Fruit fly (Drosophila melanogaster) whole organism, embryonic: ENCODE results near the gene tmod.

ENCODE experiments used
- Abd-B ChIP-seq: fragments of 200-800 bp; sonication (Bioruptor generic); optimal IDR thresholded peaks from 2 replicates; lab custom pipeline; 2018; ENCODE audit warnings: missing biosample characterization, mild to moderate bottlenecking, missing genetic modification characterization, moderate library complexity
- Atf-2 ChIP-seq: fragments of 200-800 bp; sonication (Bioruptor generic); optimal IDR thresholded peaks from 2 replicates; lab custom pipeline; 2016; ENCODE audit warnings: missing biosample characterization, missing genetic modification characterization
- Blimp-1 ChIP-seq: fragments of 200-800 bp; sonication (Bioruptor generic); optimal IDR thresholded peaks from 3 replicates; lab custom pipeline; 2018; ENCODE audit warnings: missing biosample characterization, missing genetic modification characterization, mild to moderate bottlenecking, moderate library complexity, missing genetic modification reagents
- CG10267 ChIP-seq: fragments of 200-800 bp; sonication (Bioruptor generic); optimal IDR thresholded peaks from 2 replicates; lab custom pipeline; 2018; ENCODE audit warnings: missing biosample characterization, mild to moderate bottlenecking, missing genetic modification characterization, moderate library complexity
- CG10274 ChIP-seq: fragments of 200-800 bp; sonication (Bioruptor generic); optimal IDR thresholded peaks from 3 replicates; lab custom pipeline; 2017; ENCODE audit warnings: missing biosample characterization, mild to moderate bottlenecking, missing genetic modification characterization
- CG13123 ChIP-seq: fragments of 200-800 bp; sonication (Bioruptor generic); optimal IDR thresholded peaks from 2 replicates; lab custom pipeline; 2016; ENCODE audit warnings: missing biosample characterization, missing genetic modification characterization
- CG13424 ChIP-seq: fragments of 200-800 bp; sonication (Bioruptor generic); optimal IDR thresholded peaks from 2 replicates; lab custom pipeline; 2019; ENCODE audit warnings: missing biosample characterization, mild to moderate bottlenecking, missing genetic modification characterization, moderate library complexity
- CG15269 ChIP-seq: fragments of 200-800 bp; sonication (Bioruptor generic); optimal IDR thresholded peaks from 2 replicates; lab custom pipeline; 2018; ENCODE audit warnings: missing biosample characterization, mild to moderate bottlenecking, missing genetic modification characterization, moderate library complexity
- CG1529 ChIP-seq: fragments of 200-800 bp; sonication (Bioruptor generic); optimal IDR thresholded peaks from 3 replicates; lab custom pipeline; 2018; ENCODE audit warnings: missing biosample characterization, missing genetic modification characterization
- CG17361 ChIP-seq: fragments of 200-800 bp; sonication (Bioruptor generic); IDR thresholded peaks from 3 replicates; pipeline ENCODE4 v1.3.6; 2022; ENCODE audit warnings: missing biosample characterization, missing genetic modification characterization
- CG17802 ChIP-seq: fragments of 200-800 bp; sonication (Bioruptor generic); optimal IDR thresholded peaks from 2 replicates; lab custom pipeline; 2018; ENCODE audit warnings: missing biosample characterization, mild to moderate bottlenecking, missing genetic modification characterization, moderate library complexity
- CG18764 ChIP-seq: fragments of 200-800 bp; sonication (Bioruptor generic); optimal IDR thresholded peaks from 3 replicates; lab custom pipeline; 2016; ENCODE audit warnings: missing biosample characterization, missing genetic modification characterization
- CG3163 ChIP-seq: fragments of 200-800 bp; sonication (Bioruptor generic); optimal IDR thresholded peaks from 3 replicates; lab custom pipeline; 2016; ENCODE audit warnings: missing biosample characterization, missing genetic modification characterization
- CG32772 ChIP-seq: fragments of 200-800 bp; sonication (Bioruptor generic); IDR thresholded peaks from 2 replicates; pipeline ENCODE4 v1.3.6; 2022; ENCODE audit warnings: missing biosample characterization, missing genetic modification characterization
- CG6683 ChIP-seq: fragments of 200-800 bp; sonication (Bioruptor generic); optimal IDR thresholded peaks from 2 replicates; lab custom pipeline; 2017; ENCODE audit warnings: missing biosample characterization, mild to moderate bottlenecking, missing genetic modification characterization, missing genetic modification reagents
- CG6689 ChIP-seq: fragments of 200-800 bp; sonication (Bioruptor generic); IDR thresholded peaks from 2 replicates; pipeline ENCODE4 v1.3.6; 2022; ENCODE audit warnings: missing biosample characterization, missing genetic modification characterization
- CG8281 ChIP-seq: fragments of 200-800 bp; sonication (Bioruptor generic); optimal IDR thresholded peaks from 2 replicates; lab custom pipeline; 2018; ENCODE audit warnings: missing biosample characterization, mild to moderate bottlenecking, missing genetic modification characterization, moderate library complexity
- CG8478 ChIP-seq: fragments of >200 bp; optimal IDR thresholded peaks from 2 replicates; lab custom pipeline; 2018
- CG9817 ChIP-seq: fragments of 200-800 bp; sonication (Bioruptor generic); optimal IDR thresholded peaks from 2 replicates; lab custom pipeline; 2018; ENCODE audit warnings: missing biosample characterization, mild to moderate bottlenecking, missing genetic modification characterization, moderate library complexity
- CTCF ChIP-seq: fragments of 200-800 bp; sonication (Bioruptor generic); optimal IDR thresholded peaks from 2 replicates; lab custom pipeline; 2017; ENCODE audit warnings: missing biosample characterization, mild to moderate bottlenecking, missing genetic modification characterization, moderate library complexity
- CoRest ChIP-seq: fragments of 200-800 bp; sonication (Bioruptor generic); optimal IDR thresholded peaks from 3 replicates; lab custom pipeline; 2018; ENCODE audit warnings: missing biosample characterization, mild to moderate bottlenecking, missing genetic modification characterization, moderate library complexity
- Dad ChIP-seq: fragments of 200-800 bp; sonication (Bioruptor generic); optimal IDR thresholded peaks from 3 replicates; lab custom pipeline; 2016; ENCODE audit warnings: missing biosample characterization, missing genetic modification characterization
- Hey ChIP-seq: fragments of 200-800 bp; sonication (Bioruptor generic); optimal IDR thresholded peaks from 3 replicates; lab custom pipeline; 2018; ENCODE audit warnings: missing biosample characterization, mild to moderate bottlenecking, missing genetic modification characterization
- Hmx ChIP-seq: fragments of 200-800 bp; sonication (Bioruptor generic); optimal IDR thresholded peaks from 2 replicates; lab custom pipeline; 2016; ENCODE audit warnings: missing biosample characterization, missing genetic modification characterization
- Jarid2 ChIP-seq: fragments of 200-800 bp; sonication (Bioruptor generic); optimal IDR thresholded peaks from 3 replicates; lab custom pipeline; 2017; ENCODE audit warnings: mild to moderate bottlenecking, missing biosample characterization, missing genetic modification reagents, missing genetic modification characterization
- Med ChIP-seq: fragments of 200-800 bp; sonication (Bioruptor generic); peaks from one replicate; lab custom pipeline; 2016; ENCODE audit warnings: missing biosample characterization, missing genetic modification characterization, mild to moderate bottlenecking, inconsistent platforms, moderate library complexity
- Myb ChIP-seq: fragments of 200-800 bp; sonication (Bioruptor generic); optimal IDR thresholded peaks from 2 replicates; lab custom pipeline; 2016; ENCODE audit warnings: missing biosample characterization, missing genetic modification characterization
- Trl ChIP-seq, 3 experiments: fragments of >200 bp in 2 of 3; fragments of 200-800 bp in 1 of 3; sonication (Bioruptor generic) in 1 of 3; optimal IDR thresholded peaks; 2 replicates in 1 of 3; 3 replicates in 2 of 3; lab custom pipeline; 2016 to 2017; ENCODE audit warnings: missing biosample characterization in 1 of 3, missing genetic modification characterization in 1 of 3
- ci ChIP-seq: fragments of 200-800 bp; sonication (Bioruptor generic); IDR thresholded peaks from 3 replicates; pipeline ENCODE4 v1.3.6; 2022; ENCODE audit warnings: missing biosample characterization, missing genetic modification characterization
- dmrt99B ChIP-seq: fragments of 200-800 bp; sonication (Bioruptor generic); optimal IDR thresholded peaks from 2 replicates; lab custom pipeline; 2018; ENCODE audit warnings: missing biosample characterization, mild to moderate bottlenecking, missing genetic modification characterization, moderate library complexity
- eve ChIP-seq, 2 experiments: fragments of >200 bp; optimal IDR thresholded peaks; 2 replicates each; lab custom pipeline; 2017; ENCODE audit warnings: missing biosample characterization in 2 of 2, missing genetic modification characterization in 2 of 2
- gfzf ChIP-seq: fragments of 200-800 bp; sonication (Bioruptor generic); optimal IDR thresholded peaks from 2 replicates; lab custom pipeline; 2016; ENCODE audit warnings: missing biosample characterization, mild to moderate bottlenecking, missing genetic modification characterization, moderate library complexity
- kay ChIP-seq: fragments of 200-800 bp; sonication (Bioruptor generic); optimal IDR thresholded peaks from 2 replicates; lab custom pipeline; 2016; ENCODE audit warnings: missing biosample characterization, missing genetic modification characterization
- knrl ChIP-seq: fragments of 200-800 bp; sonication (Bioruptor generic); IDR thresholded peaks from 3 replicates; pipeline ENCODE4 v1.3.6; 2022; ENCODE audit warnings: missing biosample characterization, missing genetic modification characterization; ENCODE audit not compliant: partially characterized antibody
- mam ChIP-seq: fragments of 200-800 bp; sonication (Bioruptor generic); optimal IDR thresholded peaks from 3 replicates; lab custom pipeline; 2016; ENCODE audit warnings: missing biosample characterization, missing genetic modification characterization
- sens ChIP-seq: fragments of 200-800 bp; sonication (Bioruptor generic); peaks from one replicate; lab custom pipeline; 2016; ENCODE audit warnings: missing biosample characterization, missing genetic modification characterization
- sob ChIP-seq: fragments of 200-800 bp; sonication (Bioruptor generic); IDR thresholded peaks from 2 replicates; pipeline ENCODE4 v1.3.6; 2022; ENCODE audit warnings: missing biosample characterization, missing genetic modification characterization
- sug ChIP-seq: fragments of 200-800 bp; optimal IDR thresholded peaks from 2 replicates; lab custom pipeline; 2019; ENCODE audit warnings: missing biosample characterization, mild to moderate bottlenecking, missing genetic modification characterization, moderate library complexity

Gene tmod

dm6 chr3R:30526799-30527465, 5.5 kb upstream of the tmod start, which contains the start of gene jdp (continued):
- TF ChIP-seq CG13424 (tag; lab: Kevin White, UChicago) (no peak), dmrt99B (tag; lab: Kevin White, UChicago) (no peak), gfzf (GFP tag; lab: Kevin White, UChicago) (no peak), Hey (tag; lab: Kevin White, UChicago) (no peak), sug (no peak), CG10274 (no peak), CoRest (no peak), Blimp-1 (GFP tag; lab: Kevin White, UChicago) (peak; percentile 95), CG17361 (GFP tag; lab: Robert Waterston, UW) (no peak), Myb (GFP tag; lab: Kevin White, UChicago) (peak; percentile 36), sob (GFP tag; lab: Robert Waterston, UW) (no peak), CG6689 (GFP tag; lab: Robert Waterston, UW) (no peak), kay (GFP tag; lab: Kevin White, UChicago) (peak; percentile 72), CG8281 (tag; lab: Kevin White, UChicago) (no peak), CG18764 (GFP tag; lab: Kevin White, UChicago) (no peak), CG3163 (no peak), CG6683 (no peak), Dad (GFP tag; lab: Kevin White, UChicago) (no peak), CG17802 (tag; lab: Kevin White, UChicago) (no peak), CG32772 (GFP tag; lab: Robert Waterston, UW) (no peak), Jarid2 (GFP tag; lab: Kevin White, UChicago) (peak; percentile 85), knrl (no peak), CG13123 (GFP tag; lab: Kevin White, UChicago) (no peak), Hmx (GFP tag; lab: Kevin White, UChicago) (no peak), Atf-2 (no peak)

dm6 chr3R:30528692-30529305, 3.6 kb upstream of the tmod start:
- TF ChIP-seq mam (GFP tag; lab: Kevin White, UChicago) (no peak), eve (GFP tag; optimal IDR thresholded peaks at IDR 0.05; lab: Kevin White, UChicago) (no peak), CG15269 (tag; lab: Kevin White, UChicago) (no peak), CG10267 (tag; lab: Kevin White, UChicago) (no peak), CTCF (GFP tag; lab: Kevin White, UChicago) (no peak), sens (peak; percentile 56), Med (GFP tag; lab: Kevin White, UChicago) (peak; percentile 52), Trl (optimal IDR thresholded peaks at IDR 0.05; lab: Kevin White, UChicago) (no peak), Trl (GFP tag; optimal IDR thresholded peaks at IDR 0.05; lab: Kevin White, UChicago) (no peak), CG8478 (lab: Kevin White, UChicago) (peak; percentile 24), Abd-B (GFP tag; lab: Kevin White, UChicago) (no peak), CG9817 (tag; lab: Kevin White, UChicago) (no peak), ci (GFP tag; lab: Robert Waterston, UW) (0 out of 3 replicates have a peak, but pooled peaks have one; percentile 28), CG1529 (GFP tag; lab: Kevin White, UChicago) (no peak)
